Worm (Caenorhabditis elegans): ENCODE data around the gene C05G5.7.

DNA sequence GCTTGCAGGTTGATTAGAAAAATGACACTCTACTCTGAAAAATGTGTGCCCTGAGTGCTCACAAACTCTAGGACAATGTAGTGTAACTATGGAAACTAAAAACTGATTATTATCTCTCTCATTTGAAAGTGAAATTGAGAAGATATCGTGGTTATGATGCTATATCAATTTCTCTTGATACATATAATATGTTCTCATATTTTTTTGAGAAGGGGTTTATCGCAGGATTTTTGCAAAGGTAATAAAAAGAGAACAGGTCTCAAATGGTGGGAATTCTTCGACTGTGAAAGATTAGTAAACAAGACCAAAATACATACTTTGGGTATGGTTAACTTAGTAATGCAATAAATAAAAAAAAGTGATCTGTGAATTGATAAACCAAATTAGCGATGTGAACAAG lies 6.0 kb downstream of the C05G5.7 start:
- TF ChIP-seq ama-1 (optimal IDR thresholded peaks at IDR 0.05) (no peak), C34F6.9 (tag; optimal IDR thresholded peaks at IDR 0.05) (no peak), snpc-4 (tag; optimal IDR thresholded peaks at IDR 0.05) (no peak), nhr-25 (tag; optimal IDR thresholded peaks at IDR 0.05) (no peak), lin-11 (tag; optimal IDR thresholded peaks at IDR 0.05) (no peak), nhr-12 (tag; optimal IDR thresholded peaks at IDR 0.05) (no peak), fos-1 (tag; optimal IDR thresholded peaks at IDR 0.05) (no peak), nhr-23 (tag; optimal IDR thresholded peaks at IDR 0.05) (no peak), R02D3.7 (tag; optimal IDR thresholded peaks at IDR 0.05) (no peak), ztf-11 (tag; optimal IDR thresholded peaks at IDR 0.05) (no peak), nhr-237 (tag; optimal IDR thresholded peaks at IDR 0.05) (no peak), nhr-11 (tag; optimal IDR thresholded peaks at IDR 0.05) (no peak), egl-27 (tag; optimal IDR thresholded peaks at IDR 0.05) (no peak)
